Worm (Caenorhabditis elegans) whole organism, L4/young adult: Measurements from ENCODE around the gene klo-2.

Experiments
- W03F9.2 ChIP-seq: fragments of 150-350 bp; optimal IDR thresholded peaks from 2 replicates; lab custom pipeline; 2014; ENCODE audit warnings: missing biosample characterization, missing genetic modification characterization
- him-1 ChIP-seq: sonication (generic microtip); optimal IDR thresholded peaks from 2 replicates; lab custom pipeline; 2016; ENCODE audit warnings: missing genotype, missing genetic modification reagents, missing genetic modification characterization, missing compliant biosample characterization

DNA sequence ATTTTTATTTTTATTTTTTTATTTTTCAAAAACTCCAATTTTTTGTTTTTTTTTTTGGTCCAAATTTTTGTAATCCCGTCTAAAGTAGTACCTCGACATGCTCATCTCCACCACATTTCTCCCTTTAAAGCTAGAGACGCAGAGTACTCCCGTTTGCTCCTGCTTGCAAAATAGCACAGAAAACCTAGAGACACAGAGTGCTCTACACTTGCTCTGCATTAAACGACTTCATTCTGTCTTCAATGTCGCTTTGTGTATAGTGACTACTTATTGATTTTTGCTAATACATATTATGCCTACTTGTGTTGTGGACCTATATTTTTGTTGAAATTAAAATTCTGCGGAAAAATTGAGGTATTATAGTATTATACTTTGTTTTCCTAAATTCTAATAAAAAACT lies 19.9 kb upstream of the klo-2 start, which contains the start of gene W04B5.8:
- TF ChIP-seq W03F9.2, result no peak
- TF ChIP-seq him-1 (tag; lab: Kevin White, UChicago), result no peak
